Worm (Caenorhabditis elegans) whole organism, young adult: ENCODE data around the gene vang-1.

Experiments used
- B0019.2 ChIP-seq: fragments of 200-800 bp; sonication (Bioruptor generic); conservative IDR thresholded peaks from 2 replicates; pipeline ENCODE4 v1.3.6; 2022; ENCODE audit warnings: missing genetic modification reagents, missing genetic modification characterization, missing compliant biosample characterization
- B0336.3 ChIP-seq: fragments of 200-800 bp; sonication (Bioruptor generic); IDR thresholded peaks from 2 replicates; pipeline ENCODE4 v1.3.6; 2022; ENCODE audit warnings: missing genetic modification characterization, missing compliant biosample characterization
- D2030.7 ChIP-seq: fragments of 200-800 bp; sonication (Bioruptor generic); IDR thresholded peaks from 2 replicates; pipeline ENCODE4 v1.3.6; 2022; ENCODE audit warnings: missing genetic modification reagents, missing genetic modification characterization, missing compliant biosample characterization
- F39B2.1 ChIP-seq: fragments of 200-800 bp; sonication (Bioruptor generic); IDR thresholded peaks from 2 replicates; pipeline ENCODE4 v1.3.6; 2022; ENCODE audit warnings: missing genetic modification reagents, missing genetic modification characterization, missing compliant biosample characterization
- Y56A3A.18 ChIP-seq: fragments of 200-800 bp; sonication (Bioruptor generic); IDR thresholded peaks from 2 replicates; pipeline ENCODE4 v1.3.6; 2022; ENCODE audit warnings: missing genetic modification reagents, missing genetic modification characterization, missing compliant biosample characterization
- Y67H2A.10 ChIP-seq: fragments of 200-800 bp; sonication (Bioruptor generic); conservative IDR thresholded peaks from 2 replicates; pipeline ENCODE4 v1.3.6; 2022; ENCODE audit warnings: missing genetic modification reagents, missing genetic modification characterization, missing compliant biosample characterization
- Y79H2A.3 ChIP-seq: fragments of 200-800 bp; sonication (Bioruptor generic); conservative IDR thresholded peaks from 2 replicates; pipeline ENCODE4 v1.3.6; 2022; ENCODE audit warnings: missing genetic modification reagents, missing genetic modification characterization, missing compliant biosample characterization
- atf-7 ChIP-seq: sonication (generic microtip); optimal IDR thresholded peaks from 2 replicates; lab custom pipeline; 2017; ENCODE audit warnings: mild to moderate bottlenecking, missing genetic modification characterization, missing compliant biosample characterization
- attf-5 ChIP-seq: fragments of 200-800 bp; sonication (Bioruptor generic); optimal IDR thresholded peaks from 2 replicates; lab custom pipeline; 2018; ENCODE audit warnings: mild to moderate bottlenecking, missing genetic modification characterization, missing compliant biosample characterization
- bed-1 ChIP-seq: fragments of 200-800 bp; sonication (Bioruptor generic); IDR thresholded peaks from 2 replicates; pipeline ENCODE4 v1.3.6; 2022; ENCODE audit warnings: missing genetic modification reagents, missing genetic modification characterization, missing compliant biosample characterization
- bed-2 ChIP-seq: fragments of 200-800 bp; sonication (Bioruptor generic); IDR thresholded peaks from 2 replicates; pipeline ENCODE4 v1.3.6; 2022; ENCODE audit warnings: missing genetic modification reagents, missing genetic modification characterization, missing compliant biosample characterization
- cebp-1 ChIP-seq, 2 experiments: fragments of 200-800 bp in 1 of 2; sonication (Bioruptor generic) in 1 of 2; sonication (generic microtip) in 1 of 2; IDR thresholded peaks in 1 of 2; optimal IDR thresholded peaks in 1 of 2; 2 replicates each; pipeline versions ENCODE4 v1.3.6 to Lab custom; 2017 to 2022; ENCODE audit warnings: missing compliant biosample characterization in 2 of 2, missing genetic modification characterization in 2 of 2, mild to moderate bottlenecking in 1 of 2, missing genetic modification reagents in 1 of 2, moderate library complexity in 1 of 2
- cebp-2 ChIP-seq: fragments of 200-800 bp; sonication (Bioruptor generic); IDR thresholded peaks from 2 replicates; pipeline ENCODE4 v1.3.6; 2022; ENCODE audit warnings: missing genetic modification characterization, missing compliant biosample characterization
- ceh-40 ChIP-seq: fragments of 200-800 bp; sonication (Bioruptor generic); IDR thresholded peaks from 2 replicates; pipeline ENCODE4 v1.3.6; 2022; ENCODE audit warnings: missing genetic modification characterization, missing compliant biosample characterization
- dox-1 ChIP-seq: fragments of 200-800 bp; sonication (Bioruptor generic); IDR thresholded peaks from 2 replicates; pipeline ENCODE4 v1.3.6; 2022; ENCODE audit warnings: missing genetic modification reagents, missing genetic modification characterization, missing compliant biosample characterization
- ets-4 ChIP-seq: fragments of 200-800 bp; sonication (Bioruptor generic); optimal IDR thresholded peaks from 2 replicates; lab custom pipeline; 2018; ENCODE audit warnings: mild to moderate bottlenecking, missing genetic modification characterization, missing compliant biosample characterization
- hmg-1.2 ChIP-seq: fragments of 200-800 bp; sonication (Bioruptor generic); IDR thresholded peaks from 2 replicates; pipeline ENCODE4 v1.3.6; 2022; ENCODE audit warnings: missing genetic modification reagents, missing genetic modification characterization, missing compliant biosample characterization
- hrde-1 ChIP-seq: sonication (generic microtip); optimal IDR thresholded peaks from 2 replicates; lab custom pipeline; 2016; ENCODE audit warnings: missing genetic modification characterization, mild to moderate bottlenecking, missing compliant biosample characterization, moderate library complexity, missing genotype, missing genetic modification reagents, borderline replicate concordance
- let-526 ChIP-seq: fragments of 200-800 bp; sonication (Bioruptor generic); IDR thresholded peaks from 2 replicates; pipeline ENCODE4 v1.3.6; 2022; ENCODE audit warnings: missing genetic modification reagents, missing genetic modification characterization, missing compliant biosample characterization
- let-607 ChIP-seq, 2 experiments: fragments of 200-800 bp in 1 of 2; sonication (Bioruptor generic) in 1 of 2; sonication (generic microtip) in 1 of 2; optimal IDR thresholded peaks; 2 replicates each; lab custom pipeline; 2016 to 2018; ENCODE audit warnings: mild to moderate bottlenecking in 2 of 2, missing compliant biosample characterization in 2 of 2, missing genetic modification characterization in 2 of 2, moderate library complexity in 2 of 2, missing genotype in 1 of 2
- madf-10 ChIP-seq: sonication (generic microtip); optimal IDR thresholded peaks from 2 replicates; lab custom pipeline; 2016; ENCODE audit warnings: mild to moderate bottlenecking, missing genetic modification characterization, missing compliant biosample characterization
- nhr-120 ChIP-seq: fragments of 200-800 bp; sonication (Bioruptor generic); IDR thresholded peaks from 2 replicates; pipeline ENCODE4 v1.3.6; 2022; ENCODE audit warnings: missing genetic modification characterization, missing compliant biosample characterization
- nhr-179 ChIP-seq: sonication (generic microtip); optimal IDR thresholded peaks from 2 replicates; lab custom pipeline; 2016; ENCODE audit warnings: mild to moderate bottlenecking, missing genetic modification characterization, missing compliant biosample characterization
- nhr-80 ChIP-seq: sonication (generic microtip); optimal IDR thresholded peaks from 2 replicates; lab custom pipeline; 2016; ENCODE audit warnings: missing genetic modification characterization, missing compliant biosample characterization
- pbrm-1 ChIP-seq: fragments of 200-800 bp; sonication (Bioruptor generic); IDR thresholded peaks from 2 replicates; pipeline ENCODE4 v1.3.6; 2022; ENCODE audit warnings: missing genetic modification reagents, missing genetic modification characterization, missing compliant biosample characterization
- pha-4 ChIP-seq: fragments of 150-350 bp; sonication (generic microtip); optimal IDR thresholded peaks from 2 replicates; lab custom pipeline; 2014; ENCODE audit warnings: missing biosample characterization, missing genetic modification reagents, missing genetic modification characterization
- repo-1 ChIP-seq: sonication (generic microtip); optimal IDR thresholded peaks from 2 replicates; lab custom pipeline; 2017; ENCODE audit warnings: mild to moderate bottlenecking, missing genetic modification characterization, missing compliant biosample characterization
- snpc-1.3 ChIP-seq: sonication (generic microtip); optimal IDR thresholded peaks from 2 replicates; lab custom pipeline; 2017; ENCODE audit warnings: missing genetic modification characterization, mild to moderate bottlenecking, missing compliant biosample characterization, antibody characterized with exemption, moderate library complexity, missing genotype, missing genetic modification reagents; ENCODE audit not compliant: insufficient read depth
- snpc-3.4 ChIP-seq: sonication (generic microtip); optimal IDR thresholded peaks from 2 replicates; lab custom pipeline; 2017; ENCODE audit warnings: missing genetic modification characterization, mild to moderate bottlenecking, missing compliant biosample characterization, antibody characterized with exemption, moderate library complexity, missing genotype, missing genetic modification reagents
- snpc-4 ChIP-seq, 5 experiments: fragments of 150-350 bp in 1 of 5; sonication (generic microtip) in 4 of 5; optimal IDR thresholded peaks; 2 replicates each; lab custom pipeline; 2014 to 2018; ENCODE audit warnings: missing genetic modification characterization in 5 of 5, missing biosample characterization in 3 of 5, antibody characterized with exemption in 2 of 5, mild to moderate bottlenecking in 2 of 5, missing compliant biosample characterization in 2 of 5, missing genotype in 2 of 5, moderate library complexity in 2 of 5, missing genetic modification reagents in 1 of 5
- sptf-2 ChIP-seq: fragments of 200-800 bp; sonication (Bioruptor generic); optimal IDR thresholded peaks from 2 replicates; lab custom pipeline; 2018; ENCODE audit warnings: mild to moderate bottlenecking, missing genetic modification characterization, missing compliant biosample characterization
- tbx-9 ChIP-seq: sonication (generic microtip); optimal IDR thresholded peaks from 2 replicates; lab custom pipeline; 2016; ENCODE audit warnings: borderline replicate concordance, missing genetic modification characterization, inconsistent platforms, missing compliant biosample characterization
- unc-62 ChIP-seq: fragments of 150-350 bp; optimal IDR thresholded peaks from 2 replicates; lab custom pipeline; 2014; ENCODE audit warnings: missing biosample characterization, missing genetic modification reagents, missing genetic modification characterization
- ztf-18 ChIP-seq: sonication (generic microtip); optimal IDR thresholded peaks from 2 replicates; lab custom pipeline; 2016; ENCODE audit warnings: missing genotype, mild to moderate bottlenecking, missing genetic modification characterization, missing compliant biosample characterization
- ztf-22 ChIP-seq: fragments of 200-800 bp; sonication (Bioruptor generic); optimal IDR thresholded peaks from 2 replicates; lab custom pipeline; 2018; ENCODE audit warnings: mild to moderate bottlenecking, missing genetic modification characterization, moderate library complexity, missing compliant biosample characterization
- ztf-25 ChIP-seq: fragments of 200-800 bp; sonication (Bioruptor generic); IDR thresholded peaks from 2 replicates; pipeline ENCODE4 v1.3.6; 2022; ENCODE audit warnings: missing genetic modification reagents, missing genetic modification characterization, missing compliant biosample characterization

Gene vang-1

ce11 chrX:2928089-2928488 is 42.4 kb downstream of the vang-1 start:
- TF ChIP-seq madf-10 (tag; lab: Kevin White, UChicago) (no peak), pha-4 (no peak), nhr-120 (GFP tag; lab: Robert Waterston, UW) (no peak), nhr-179 (no peak), bed-1 (no peak), snpc-3.4 (tag; lab: Kevin White, UChicago) (no peak), bed-2 (GFP tag; lab: Robert Waterston, UW) (no peak), dox-1 (GFP tag; lab: Robert Waterston, UW) (no peak), hmg-1.2 (GFP tag; lab: Robert Waterston, UW) (no peak), ztf-25 (GFP tag; lab: Robert Waterston, UW) (no peak), Y79H2A.3 (GFP tag; lab: Robert Waterston, UW) (no peak), ceh-40 (GFP tag; lab: Robert Waterston, UW) (no peak), Y67H2A.10 (no peak), tbx-9 (no peak), cebp-1 (GFP tag; IDR thresholded peaks at IDR 0.05; lab: Robert Waterston, UW) (no peak), cebp-1 (tag; optimal IDR thresholded peaks at IDR 0.05; lab: Kevin White, UChicago) (no peak)
- TF ChIP-seq, all 124 proteins: peak for 0

DNA sequence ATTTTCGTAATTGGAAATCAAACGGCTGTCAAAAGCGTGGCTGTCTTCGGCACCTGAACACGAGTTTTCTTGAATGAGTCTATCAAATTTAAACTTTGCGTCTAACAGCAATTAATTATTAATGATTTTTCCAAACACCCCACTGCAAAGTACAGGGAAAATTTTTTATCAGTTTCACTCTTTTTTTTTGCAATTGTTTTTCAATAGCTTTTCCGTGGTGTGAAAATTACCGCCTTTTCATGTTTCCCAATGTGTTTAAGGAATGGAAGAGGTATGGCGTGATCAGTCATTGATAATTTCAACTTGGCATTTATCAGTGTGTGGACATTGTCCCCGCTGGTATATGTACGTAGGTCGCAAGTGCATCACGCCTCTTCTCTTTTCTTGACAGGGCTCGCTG is 46.2 kb downstream of the vang-1 start:
- no peak for TF ChIP-seq ztf-18
- TF ChIP-seq bed-1, result no peak
- peak; percentile 89 for TF ChIP-seq nhr-80 (tag; lab: Kevin White, UChicago)
- TF ChIP-seq ztf-22 (GFP tag; lab: Kevin White, UChicago), result peak; percentile 4
- TF ChIP-seq atf-7 (tag; lab: Kevin White, UChicago), result peak; percentile 13
- TF ChIP-seq unc-62 (GFP tag; lab: Kevin White, UChicago), result no peak
- no peak for TF ChIP-seq snpc-4 (GFP tag; optimal IDR thresholded peaks at IDR 0.05; lab: Kevin White, UChicago)
- no peak for TF ChIP-seq snpc-4 (tag; optimal IDR thresholded peaks at IDR 0.05; lab: Kevin White, UChicago)
- TF ChIP-seq sptf-2 (GFP tag; lab: Kevin White, UChicago), result no peak
- 0 out of 2 replicates have a peak, but pooled peaks have one; percentile 8 for TF ChIP-seq Y56A3A.18
- TF ChIP-seq ets-4, result no peak
- no peak for TF ChIP-seq attf-5 (GFP tag; lab: Kevin White, UChicago)
- TF ChIP-seq let-607 (tag; optimal IDR thresholded peaks at IDR 0.05; lab: Kevin White, UChicago), result peak; percentile 49 to 53
- TF ChIP-seq let-526 (GFP tag; lab: Robert Waterston, UW), result no peak
- TF ChIP-seq cebp-2 (GFP tag; lab: Robert Waterston, UW), result no peak
- no peak for TF ChIP-seq snpc-1.3 (tag; lab: Kevin White, UChicago)
- no peak for TF ChIP-seq hrde-1 (tag; lab: Kevin White, UChicago)
- TF ChIP-seq cebp-1 (GFP tag; IDR thresholded peaks at IDR 0.05; lab: Robert Waterston, UW), result peak; percentile 46; the same call in 1 of the 2 replicates
- TF ChIP-seq cebp-1 (tag; optimal IDR thresholded peaks at IDR 0.05; lab: Kevin White, UChicago), result no peak
- TF ChIP-seq F39B2.1 (GFP tag; lab: Robert Waterston, UW), result no peak
- 0 out of 2 replicates have a peak, but pooled peaks have one; percentile 39 for TF ChIP-seq B0336.3 (GFP tag; lab: Robert Waterston, UW)
- TF ChIP-seq repo-1 (tag; lab: Kevin White, UChicago), result no peak
- TF ChIP-seq B0019.2, result no peak
- TF ChIP-seq pbrm-1 (GFP tag; lab: Robert Waterston, UW), result 0 out of 2 replicates have a peak, but pooled peaks have one; percentile 15
- TF ChIP-seq D2030.7 (GFP tag; lab: Robert Waterston, UW), result no peak
- TF ChIP-seq dox-1 (GFP tag; lab: Robert Waterston, UW), result peak; percentile 58
